Worm (Caenorhabditis elegans): ENCODE data around the gene F02E11.2.

DNA sequence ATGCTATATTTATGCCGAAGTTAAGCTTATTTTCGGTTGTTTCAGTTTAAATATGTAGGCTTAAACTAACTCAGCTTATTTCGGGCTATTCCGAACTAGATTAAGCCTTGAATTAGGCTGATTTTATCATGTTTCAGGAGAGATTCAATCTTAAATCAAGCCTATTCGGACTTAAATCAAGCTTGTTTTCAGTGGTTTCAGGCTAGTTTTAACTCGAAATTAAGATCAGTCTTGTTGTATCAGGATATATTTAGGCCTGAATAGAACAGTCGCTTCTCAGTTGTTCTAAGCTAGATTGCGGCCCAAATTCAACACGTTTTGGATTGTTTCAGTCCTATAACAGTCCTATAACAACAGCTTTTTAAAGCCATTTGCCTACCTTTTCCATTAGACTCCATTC, 10.8 kb upstream of the F02E11.2 start:
- TF ChIP-seq flt-1 (GFP tag; IDR thresholded peaks at IDR 0.05) (no peak), T22C8.4 (GFP tag; IDR thresholded peaks at IDR 0.05) (no peak), cog-1 (tag; optimal IDR thresholded peaks at IDR 0.05) (no peak), tab-1 (GFP tag; IDR thresholded peaks at IDR 0.05) (no peak), ztf-23 (GFP tag; IDR thresholded peaks at IDR 0.05) (no peak), klf-2 (GFP tag; conservative IDR thresholded peaks at IDR 0.05) (no peak), med-1 (GFP tag; optimal IDR thresholded peaks at IDR 0.05; ENCODE audit: insufficient read depth) (no peak), ref-1 (GFP tag; conservative IDR thresholded peaks at IDR 0.05) (no peak), ztf-29 (GFP tag; IDR thresholded peaks at IDR 0.05) (no peak)
